Worm (Caenorhabditis elegans): ENCODE measurements around the gene dop-2.

DNA sequence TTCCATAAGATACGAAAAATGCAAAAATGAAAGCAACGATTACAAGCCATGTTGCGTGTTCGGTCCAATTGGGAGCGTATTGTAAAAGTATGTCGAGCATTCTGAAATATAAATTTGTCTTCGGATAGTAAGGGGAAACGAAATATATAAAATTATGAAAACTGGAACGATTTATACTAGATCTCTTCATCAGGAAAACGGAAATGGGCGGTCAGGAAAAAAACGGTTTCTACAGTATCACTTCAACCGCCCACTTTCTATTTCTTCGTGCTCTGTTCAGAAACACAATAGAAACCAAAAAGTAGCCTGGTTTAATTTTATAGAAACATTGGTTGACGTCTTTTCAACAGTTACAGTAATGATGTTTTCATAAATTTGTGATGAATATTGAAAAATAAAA lies 53.2 kb downstream of the dop-2 start, which contains the start of gene pitr-4:
- TF ChIP-seq snpc-4 (GFP tag; optimal IDR thresholded peaks at IDR 0.05): no peak
- no peak for TF ChIP-seq snpc-4 (tag; optimal IDR thresholded peaks at IDR 0.05)
- TF ChIP-seq cebp-1 (GFP tag; IDR thresholded peaks at IDR 0.05): no peak
- TF ChIP-seq cebp-1 (tag; optimal IDR thresholded peaks at IDR 0.05): no peak
- TF ChIP-seq somi-1 (GFP tag; optimal IDR thresholded peaks at IDR 0.05): no peak
- no peak for TF ChIP-seq ekl-4 (GFP tag; IDR thresholded peaks at IDR 0.05)
- no peak for TF ChIP-seq lin-26 (GFP tag; IDR thresholded peaks at IDR 0.05)
- no peak for TF ChIP-seq unc-62 (GFP tag; optimal IDR thresholded peaks at IDR 0.05)
- no peak for TF ChIP-seq ceh-91 (GFP tag; IDR thresholded peaks at IDR 0.05)
- TF ChIP-seq him-1 (tag; optimal IDR thresholded peaks at IDR 0.05): no peak
- no peak for TF ChIP-seq lir-1 (GFP tag; conservative IDR thresholded peaks at IDR 0.05)
- no peak for TF ChIP-seq nhr-90 (tag; optimal IDR thresholded peaks at IDR 0.05)
- no peak for TF ChIP-seq hlh-26 (GFP tag; conservative IDR thresholded peaks at IDR 0.05)
- no peak for TF ChIP-seq pha-4 (tag; optimal IDR thresholded peaks at IDR 0.05)
- no peak for TF ChIP-seq ets-4 (GFP tag; optimal IDR thresholded peaks at IDR 0.05)

Measured in whole organism, young adult.